Worm (Caenorhabditis elegans) whole organism, L3 larva: ENCODE data around the gene F37C4.6.
"Not testable (repeated sequence)": the region's sequence is repeated elsewhere in the genome, so short reads cannot be mapped to it uniquely, and the experiment has no call there.

Experiments used
- R02D3.7 ChIP-seq: fragments of 150-350 bp; optimal IDR thresholded peaks from 2 replicates; lab custom pipeline; 2014; ENCODE audit warnings: missing biosample characterization, missing genetic modification characterization
- ZK546.5 ChIP-seq: sonication (generic microtip); optimal IDR thresholded peaks from 2 replicates; lab custom pipeline; 2017; ENCODE audit warnings: missing biosample characterization, missing genetic modification characterization
- aly-2 ChIP-seq: fragments of 150-350 bp; optimal IDR thresholded peaks from 2 replicates; lab custom pipeline; 2014; ENCODE audit warnings: missing biosample characterization, missing genetic modification characterization
- ama-1 ChIP-seq: fragments of 150-350 bp; optimal IDR thresholded peaks from 2 replicates; lab custom pipeline; 2018
- ceh-16 ChIP-seq: sonication (generic microtip); optimal IDR thresholded peaks from 2 replicates; lab custom pipeline; 2017; ENCODE audit warnings: missing biosample characterization, missing genetic modification characterization
- ceh-28 ChIP-seq: fragments of 150-350 bp; optimal IDR thresholded peaks from 2 replicates; lab custom pipeline; 2014; ENCODE audit warnings: missing biosample characterization, missing genetic modification reagents, missing genetic modification characterization
- ceh-82 ChIP-seq: fragments of 150-350 bp; optimal IDR thresholded peaks from 2 replicates; lab custom pipeline; 2014; ENCODE audit warnings: missing biosample characterization, missing genetic modification characterization
- ceh-9 ChIP-seq: sonication (generic microtip); optimal IDR thresholded peaks from 2 replicates; lab custom pipeline; 2018; ENCODE audit warnings: missing biosample characterization, missing genetic modification characterization
- egl-5 ChIP-seq: fragments of 150-350 bp; optimal IDR thresholded peaks from 2 replicates; lab custom pipeline; 2017; ENCODE audit warnings: missing biosample characterization, missing genetic modification reagents, missing genetic modification characterization, inconsistent platforms
- elt-1 ChIP-seq: fragments of 150-350 bp; optimal IDR thresholded peaks from 2 replicates; lab custom pipeline; 2014; ENCODE audit warnings: missing biosample characterization, missing genetic modification characterization
- elt-2 ChIP-seq: sonication (generic microtip); optimal IDR thresholded peaks from 2 replicates; lab custom pipeline; 2016; ENCODE audit warnings: missing genetic modification reagents, mild to moderate bottlenecking, missing genetic modification characterization, missing compliant biosample characterization
- eor-1 ChIP-seq, 2 experiments: fragments of 150-350 bp; optimal IDR thresholded peaks; 2 replicates each; lab custom pipeline; 2014 to 2018; ENCODE audit warnings: missing biosample characterization in 2 of 2, missing genetic modification characterization in 2 of 2
- fkh-2 ChIP-seq: fragments of 150-350 bp; optimal IDR thresholded peaks from 2 replicates; lab custom pipeline; 2014; ENCODE audit warnings: missing biosample characterization, missing genetic modification reagents, missing genetic modification characterization
- fos-1 ChIP-seq: fragments of 150-350 bp; optimal IDR thresholded peaks from 2 replicates; lab custom pipeline; 2014; ENCODE audit warnings: missing biosample characterization, missing genetic modification characterization
- hmg-11 ChIP-seq: sonication (generic microtip); optimal IDR thresholded peaks from 2 replicates; lab custom pipeline; 2016; ENCODE audit warnings: missing genetic modification characterization, missing compliant biosample characterization
- jun-1 ChIP-seq: fragments of 150-350 bp; optimal IDR thresholded peaks from 2 replicates; lab custom pipeline; 2014; ENCODE audit warnings: missing biosample characterization, missing genetic modification reagents, missing genetic modification characterization
- lsy-12 ChIP-seq: sonication (generic microtip); optimal IDR thresholded peaks from 2 replicates; lab custom pipeline; 2016; ENCODE audit warnings: mild to moderate bottlenecking, missing genetic modification characterization, missing compliant biosample characterization
- mdl-1 ChIP-seq: fragments of 150-350 bp; optimal IDR thresholded peaks from 2 replicates; lab custom pipeline; 2014; ENCODE audit warnings: missing biosample characterization, missing genetic modification characterization
- mml-1 ChIP-seq: fragments of 150-350 bp; sonication (generic microtip); optimal IDR thresholded peaks from 3 replicates; lab custom pipeline; 2014; ENCODE audit warnings: missing biosample characterization, missing genetic modification characterization
- nfya-1 ChIP-seq: sonication (generic microtip); optimal IDR thresholded peaks from 2 replicates; lab custom pipeline; 2017; ENCODE audit warnings: missing genetic modification characterization, mild to moderate bottlenecking, missing compliant biosample characterization, antibody characterized with exemption, moderate library complexity; ENCODE audit not compliant: insufficient read depth
- nhr-11 ChIP-seq: fragments of 150-350 bp; optimal IDR thresholded peaks from 2 replicates; lab custom pipeline; 2014; ENCODE audit warnings: missing biosample characterization, missing genetic modification characterization
- nhr-12 ChIP-seq: fragments of 150-350 bp; optimal IDR thresholded peaks from 2 replicates; lab custom pipeline; 2014; ENCODE audit warnings: missing biosample characterization, missing genetic modification characterization
- nhr-23 ChIP-seq: fragments of 150-350 bp; optimal IDR thresholded peaks from 2 replicates; lab custom pipeline; 2014; ENCODE audit warnings: missing biosample characterization, missing genetic modification reagents, missing genetic modification characterization
- nhr-25 ChIP-seq: sonication (generic microtip); optimal IDR thresholded peaks from 2 replicates; lab custom pipeline; 2017; ENCODE audit warnings: missing biosample characterization, missing genetic modification characterization
- nhr-43 ChIP-seq: sonication (generic microtip); optimal IDR thresholded peaks from 2 replicates; lab custom pipeline; 2016; ENCODE audit warnings: mild to moderate bottlenecking, missing genetic modification characterization, missing compliant biosample characterization; ENCODE audit not compliant: poor library complexity, severe bottlenecking
- nhr-76 ChIP-seq: fragments of 150-350 bp; sonication (generic microtip); optimal IDR thresholded peaks from 5 replicates; lab custom pipeline; 2014; ENCODE audit warnings: missing biosample characterization, missing genetic modification characterization
- nhr-77 ChIP-seq: fragments of 150-350 bp; optimal IDR thresholded peaks from 2 replicates; lab custom pipeline; 2014; ENCODE audit warnings: missing biosample characterization, missing genetic modification characterization
- pqm-1 ChIP-seq: fragments of 150-350 bp; optimal IDR thresholded peaks from 2 replicates; lab custom pipeline; 2017; ENCODE audit warnings: missing biosample characterization, missing genetic modification characterization, inconsistent platforms
- sea-2 ChIP-seq: fragments of 150-350 bp; sonication (generic microtip); optimal IDR thresholded peaks from 4 replicates; lab custom pipeline; 2014; ENCODE audit warnings: missing biosample characterization, missing genetic modification reagents, missing genetic modification characterization
- skn-1 ChIP-seq: fragments of 150-350 bp; optimal IDR thresholded peaks from 2 replicates; lab custom pipeline; 2014; ENCODE audit warnings: missing biosample characterization, missing genetic modification characterization
- tbx-2 ChIP-seq: sonication (generic microtip); optimal IDR thresholded peaks from 2 replicates; lab custom pipeline; 2016; ENCODE audit warnings: mild to moderate bottlenecking, missing genetic modification characterization, missing compliant biosample characterization
- unc-39 ChIP-seq: sonication (generic microtip); optimal IDR thresholded peaks from 4 replicates; lab custom pipeline; 2017; ENCODE audit warnings: missing biosample characterization, missing genetic modification characterization
- unc-62 ChIP-seq: fragments of 150-350 bp; sonication (generic microtip); optimal IDR thresholded peaks from 4 replicates; lab custom pipeline; 2014; ENCODE audit warnings: missing biosample characterization, missing genetic modification reagents, missing genetic modification characterization
- ztf-11 ChIP-seq: fragments of 150-350 bp; optimal IDR thresholded peaks from 2 replicates; lab custom pipeline; 2014; ENCODE audit warnings: missing biosample characterization, missing genetic modification characterization
- ztf-4 ChIP-seq: fragments of 150-350 bp; optimal IDR thresholded peaks from 2 replicates; lab custom pipeline; 2014; ENCODE audit warnings: missing biosample characterization, missing genetic modification characterization

The F37C4.6 gene

DNA sequence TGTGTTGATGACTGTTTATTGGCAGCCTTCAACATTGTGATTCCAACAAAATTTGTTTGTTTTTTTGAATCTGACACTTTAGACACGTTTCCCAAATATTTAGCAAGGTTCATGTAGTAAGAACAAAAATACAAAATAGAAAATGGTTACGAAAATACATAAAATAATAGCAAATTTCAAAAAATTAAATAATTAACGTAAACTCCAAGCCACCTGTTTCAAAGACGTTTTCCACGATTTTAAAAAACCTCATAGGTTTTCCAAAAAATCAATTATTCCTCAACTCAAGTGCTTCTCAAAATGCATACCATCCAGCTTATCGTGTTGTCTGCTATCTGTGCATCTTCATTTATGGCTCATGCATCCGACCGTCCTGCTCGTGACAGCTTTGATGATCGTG, 39.3 kb upstream of the F37C4.6 start, which contains the start of gene F56D6.14:
F56D6.14 (plus strand) TSS at position 301 of the 400 bp plus-strand sequence.
- TF ChIP-seq fkh-2 (tag; lab: Kevin White, UChicago), result no peak
- TF ChIP-seq, all 47 proteins: peak for 0

- TF ChIP-seq nhr-43 (no peak), pqm-1 (tag; lab: Kevin White, UChicago) (no peak), ztf-11 (tag; lab: Kevin White, UChicago) (no peak), nhr-23 (tag; lab: Kevin White, UChicago) (no peak), ztf-4 (tag; lab: Kevin White, UChicago) (no peak), eor-1 (tag; optimal IDR thresholded peaks at IDR 0.05; lab: Kevin White, UChicago) (no peak), R02D3.7 (tag; lab: Kevin White, UChicago) (no peak), elt-1 (tag; lab: Kevin White, UChicago) (no peak), nhr-25 (tag; lab: Kevin White, UChicago) (no peak), ZK546.5 (tag; lab: Kevin White, UChicago) (no peak), tbx-2 (tag; lab: Kevin White, UChicago) (no peak), nhr-77 (tag; lab: Kevin White, UChicago) (no peak)
Observed at ce11 chrIV:3915296-3915695, 37.2 kb upstream of the F37C4.6 start, which contains the start of gene srz-20. TSS of gene srz-20 (plus strand) at chrIV:3915596.

DNA sequence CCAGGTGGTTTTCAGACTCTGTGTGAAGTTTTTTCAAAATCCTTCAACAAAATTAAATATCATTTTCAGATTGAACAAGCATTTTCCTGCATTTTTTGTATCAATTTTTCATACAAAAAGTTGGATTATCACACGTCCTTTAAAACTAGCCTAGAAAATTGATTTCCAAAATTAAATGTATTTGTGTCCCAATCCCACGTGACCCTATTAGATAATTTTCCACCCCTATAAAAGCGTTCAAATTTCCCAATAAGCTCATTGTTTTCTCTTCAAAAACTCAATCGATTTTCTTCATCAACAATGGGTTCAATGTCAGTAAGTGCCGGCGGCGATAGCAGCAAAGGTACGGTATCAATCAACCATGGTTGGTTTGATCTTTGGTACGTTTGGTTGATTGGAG, 36.3 kb upstream of the F37C4.6 start, which contains the start of gene F56D6.19:
F56D6.19 (plus strand) TSS at position 301 of the 400 bp plus-strand sequence.
- TF ChIP-seq R02D3.7 (tag; lab: Kevin White, UChicago), result no peak
- TF ChIP-seq ceh-82 (tag; lab: Kevin White, UChicago), result no peak
- no peak for TF ChIP-seq mdl-1
- no peak for TF ChIP-seq elt-2 (tag; lab: Kevin White, UChicago)
- TF ChIP-seq hmg-11 (tag; lab: Kevin White, UChicago), result no peak
- no peak for TF ChIP-seq jun-1 (tag; lab: Kevin White, UChicago)
- TF ChIP-seq nhr-12 (tag; lab: Kevin White, UChicago), result no peak
- no peak for TF ChIP-seq nfya-1 (tag; lab: Kevin White, UChicago)
- no peak for TF ChIP-seq ceh-9 (tag; lab: Kevin White, UChicago)
- TF ChIP-seq unc-62 (GFP tag; lab: Kevin White, UChicago), result no peak
- no peak for TF ChIP-seq fos-1 (tag; lab: Kevin White, UChicago)
- TF ChIP-seq unc-39 (tag; lab: Kevin White, UChicago), result no peak
- no peak for TF ChIP-seq nhr-11 (tag; lab: Kevin White, UChicago)
- no peak for TF ChIP-seq ztf-4 (tag; lab: Kevin White, UChicago)
- TF ChIP-seq eor-1 (tag; optimal IDR thresholded peaks at IDR 0.05; lab: Kevin White, UChicago), result no peak
- no peak for TF ChIP-seq tbx-2 (tag; lab: Kevin White, UChicago)
- TF ChIP-seq aly-2 (tag; lab: Kevin White, UChicago), result no peak
- TF ChIP-seq elt-1 (tag; lab: Kevin White, UChicago), result no peak
- no peak for TF ChIP-seq ama-1
- TF ChIP-seq, all 47 proteins: peak for 0

DNA sequence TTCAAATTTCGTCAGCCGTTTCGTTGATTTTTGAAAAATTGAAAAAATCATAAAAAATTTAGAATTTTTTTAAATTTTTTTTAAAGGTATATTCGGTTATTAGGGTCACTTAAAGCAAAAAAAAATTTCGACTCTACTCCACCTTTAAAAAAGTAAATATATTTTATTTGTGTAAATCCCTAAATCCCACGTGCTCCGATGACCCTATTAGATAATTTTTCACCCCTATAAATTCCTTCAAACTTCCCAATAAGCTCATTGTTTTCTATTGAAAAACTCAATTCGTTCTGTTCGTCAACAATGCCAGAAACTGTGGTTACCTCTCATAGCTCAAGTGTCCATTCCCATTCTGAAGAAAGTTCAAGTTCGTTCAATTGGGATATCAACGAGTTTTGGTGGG, 34.5 kb upstream of the F37C4.6 start, which contains the start of gene F56D6.20:
F56D6.20 (plus strand) TSS at position 301 of the 400 bp plus-strand sequence.
- TF ChIP-seq ztf-4 (tag; lab: Kevin White, UChicago), result no peak

DNA sequence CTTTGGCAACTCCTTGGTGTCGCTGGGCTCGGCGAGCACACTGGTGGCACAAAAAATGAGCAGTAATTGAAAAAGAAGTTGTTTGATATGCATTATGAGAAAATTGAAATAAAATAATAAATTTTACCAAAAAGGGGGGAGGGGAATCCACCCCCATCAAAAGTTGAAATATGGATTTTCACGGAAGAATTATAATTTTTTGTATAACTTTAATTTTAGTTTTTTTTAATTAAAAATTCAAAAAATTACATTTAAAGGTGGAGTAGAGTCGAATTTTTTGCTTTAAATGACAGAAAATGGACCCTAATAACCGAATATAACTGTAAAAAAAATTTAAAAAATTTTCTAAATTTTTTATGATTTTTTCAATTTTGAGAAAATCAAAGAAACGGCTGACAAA, 33.7 kb upstream of the F37C4.6 start, which contains the start of gene F56D6.18:
F56D6.18 (minus strand) TSS at position 101 of the 400 bp plus-strand sequence.
- not testable (repeated sequence) for TF ChIP-seq fos-1 (tag; lab: Kevin White, UChicago); ztf-11 (tag; lab: Kevin White, UChicago); skn-1
- TF ChIP-seq, all 47 proteins: peak for 0; not testable (repeated sequence) for 47

DNA sequence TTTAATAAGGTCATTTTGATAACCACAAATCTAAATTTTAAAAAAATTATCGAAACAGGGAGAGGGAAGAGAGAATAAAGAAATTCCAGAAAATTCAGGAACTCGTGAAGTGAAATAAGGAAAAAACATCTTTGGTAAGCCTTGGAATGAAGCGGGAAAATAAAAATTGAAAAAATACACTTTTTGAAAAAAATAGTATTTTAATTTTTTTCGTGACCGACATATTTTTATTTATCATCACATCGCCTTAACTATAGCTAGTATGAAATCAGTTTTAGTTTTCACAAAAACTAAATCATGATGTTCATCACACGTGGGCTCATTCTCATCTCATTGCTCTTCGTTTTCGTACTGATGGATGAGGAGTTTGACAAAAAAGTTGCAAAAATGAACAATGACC, 31.0 kb upstream of the F37C4.6 start, which contains the start of gene F56D6.13:
F56D6.13 (plus strand) TSS at position 301 of the 400 bp plus-strand sequence.
- TF ChIP-seq nhr-77 (tag; lab: Kevin White, UChicago), result no peak
- no peak for TF ChIP-seq skn-1
- no peak for TF ChIP-seq elt-1 (tag; lab: Kevin White, UChicago)
- TF ChIP-seq lsy-12, result no peak
- no peak for TF ChIP-seq ceh-28 (tag; lab: Kevin White, UChicago)
- TF ChIP-seq sea-2 (GFP tag; lab: Kevin White, UChicago), result no peak
- no peak for TF ChIP-seq eor-1 (tag; optimal IDR thresholded peaks at IDR 0.05; lab: Kevin White, UChicago)
- no peak for TF ChIP-seq unc-39 (tag; lab: Kevin White, UChicago)
- no peak for TF ChIP-seq mdl-1
- no peak for TF ChIP-seq nfya-1 (tag; lab: Kevin White, UChicago)
- TF ChIP-seq fos-1 (tag; lab: Kevin White, UChicago), result no peak
- no peak for TF ChIP-seq tbx-2 (tag; lab: Kevin White, UChicago)
- TF ChIP-seq nhr-11 (tag; lab: Kevin White, UChicago), result no peak
- no peak for TF ChIP-seq aly-2 (tag; lab: Kevin White, UChicago)
- no peak for TF ChIP-seq nhr-76
- no peak for TF ChIP-seq hmg-11 (tag; lab: Kevin White, UChicago)
- no peak for TF ChIP-seq egl-5 (tag; lab: Kevin White, UChicago)
- no peak for TF ChIP-seq ceh-16 (tag; lab: Kevin White, UChicago)
- TF ChIP-seq nhr-43, result no peak
- TF ChIP-seq mml-1, result no peak
